Worm (Caenorhabditis elegans) whole organism, L4 larva: Measurements from ENCODE around the gene clec-217.

Source experiments
- F37D6.2 ChIP-seq: sonication (generic microtip); optimal IDR thresholded peaks from 2 replicates; lab custom pipeline; 2016; ENCODE audit warnings: mild to moderate bottlenecking, missing genetic modification characterization, missing compliant biosample characterization
- F44E2.7 ChIP-seq: fragments of 200-800 bp; sonication (Bioruptor generic); IDR thresholded peaks from 2 replicates; pipeline ENCODE4 v2.1.2; 2022; ENCODE audit warnings: missing genetic modification characterization, missing compliant biosample characterization
- F49E8.2 ChIP-seq: sonication (generic microtip); optimal IDR thresholded peaks from 2 replicates; lab custom pipeline; 2016; ENCODE audit warnings: missing compliant biosample characterization, mild to moderate bottlenecking, missing genetic modification characterization, borderline replicate concordance
- T26A8.4 ChIP-seq: fragments of 200-800 bp; sonication (Bioruptor generic); IDR thresholded peaks from 2 replicates; pipeline ENCODE4 v1.3.6; 2022; ENCODE audit warnings: missing genetic modification characterization, missing compliant biosample characterization
- ZK337.2 ChIP-seq: fragments of 200-800 bp; sonication (Bioruptor generic); IDR thresholded peaks from 2 replicates; pipeline ENCODE4 v1.3.6; 2022; ENCODE audit warnings: missing genetic modification reagents, missing genetic modification characterization, missing compliant biosample characterization
- aha-1 ChIP-seq: fragments of 150-350 bp; peaks from one replicate; lab custom pipeline; 2014; ENCODE audit warnings: missing biosample characterization, missing genetic modification characterization
- aly-2 ChIP-seq: sonication (generic microtip); optimal IDR thresholded peaks from 2 replicates; lab custom pipeline; 2018; ENCODE audit warnings: missing biosample characterization, missing genetic modification characterization
- ama-1 ChIP-seq: fragments of 150-350 bp; optimal IDR thresholded peaks from 2 replicates; lab custom pipeline; 2014; ENCODE audit warnings: inconsistent platforms, mixed read lengths
- arid-1 ChIP-seq: fragments of 200-800 bp; sonication (Bioruptor generic); conservative IDR thresholded peaks from 2 replicates; pipeline ENCODE4 v1.3.6; 2022; ENCODE audit warnings: missing genetic modification reagents, missing genetic modification characterization, missing compliant biosample characterization
- ceh-20 ChIP-seq: fragments of 200-800 bp; sonication (Bioruptor generic); IDR thresholded peaks from 2 replicates; pipeline ENCODE4 v1.3.6; 2022; ENCODE audit warnings: missing genetic modification reagents, missing genetic modification characterization, missing compliant biosample characterization
- ceh-28 ChIP-seq: fragments of 150-350 bp; optimal IDR thresholded peaks from 2 replicates; lab custom pipeline; 2014; ENCODE audit warnings: missing biosample characterization, missing genetic modification reagents, missing genetic modification characterization
- daf-12 ChIP-seq: fragments of 150-350 bp; optimal IDR thresholded peaks from 2 replicates; lab custom pipeline; 2014; ENCODE audit warnings: missing biosample characterization, missing genetic modification reagents, missing genetic modification characterization
- daf-16 ChIP-seq, 3 experiments: sonication (generic microtip); optimal IDR thresholded peaks; 2 replicates each; lab custom pipeline; 2016 to 2017; ENCODE audit warnings: missing genetic modification characterization in 3 of 3, missing genetic modification reagents in 3 of 3, mild to moderate bottlenecking in 2 of 3, missing compliant biosample characterization in 2 of 3, missing biosample characterization in 1 of 3, moderate library complexity in 1 of 3
- dmd-6 ChIP-seq: fragments of 200-800 bp; sonication (Bioruptor generic); IDR thresholded peaks from 2 replicates; pipeline ENCODE4 v1.3.6; 2022; ENCODE audit warnings: missing genetic modification reagents, missing genetic modification characterization, missing compliant biosample characterization
- dpl-1 ChIP-seq: fragments of 150-350 bp; optimal IDR thresholded peaks from 2 replicates; lab custom pipeline; 2014; ENCODE audit warnings: missing biosample characterization, missing genetic modification reagents, missing genetic modification characterization
- dve-1 ChIP-seq: sonication (generic microtip); optimal IDR thresholded peaks from 2 replicates; lab custom pipeline; 2017; ENCODE audit warnings: antibody characterized with exemption, mild to moderate bottlenecking, missing genetic modification characterization, missing compliant biosample characterization; ENCODE audit not compliant: insufficient read depth
- egl-27 ChIP-seq: sonication (generic microtip); optimal IDR thresholded peaks from 3 replicates; lab custom pipeline; 2017; ENCODE audit warnings: missing biosample characterization, missing genetic modification reagents, missing genetic modification characterization
- egl-43 ChIP-seq: fragments of 200-800 bp; sonication (Bioruptor generic); IDR thresholded peaks from 2 replicates; pipeline ENCODE4 v1.3.6; 2022; ENCODE audit warnings: missing genetic modification reagents, missing genetic modification characterization, missing compliant biosample characterization
- fos-1 ChIP-seq: fragments of 150-350 bp; optimal IDR thresholded peaks from 2 replicates; lab custom pipeline; 2014; ENCODE audit warnings: missing biosample characterization, missing genetic modification characterization
- hlh-11 ChIP-seq: fragments of 200-800 bp; sonication (Bioruptor generic); optimal IDR thresholded peaks from 2 replicates; lab custom pipeline; 2018; ENCODE audit warnings: mild to moderate bottlenecking, missing genetic modification characterization, missing compliant biosample characterization
- hlh-30 ChIP-seq: sonication (generic microtip); optimal IDR thresholded peaks from 2 replicates; lab custom pipeline; 2017; ENCODE audit warnings: antibody characterized with exemption, mild to moderate bottlenecking, missing genetic modification characterization, missing compliant biosample characterization; ENCODE audit not compliant: insufficient read depth
- hmg-1.1 ChIP-seq: fragments of 200-800 bp; sonication (Bioruptor generic); IDR thresholded peaks from 2 replicates; pipeline ENCODE4 v1.3.6; 2022; ENCODE audit warnings: missing genetic modification reagents, missing genetic modification characterization, missing compliant biosample characterization
- lin-38 ChIP-seq: fragments of 200-800 bp; sonication (Bioruptor generic); IDR thresholded peaks from 2 replicates; pipeline ENCODE4 v1.3.6; 2022; ENCODE audit warnings: missing genetic modification reagents, missing genetic modification characterization, missing compliant biosample characterization
- lsy-2 ChIP-seq, 2 experiments: fragments of 150-350 bp in 1 of 2; sonication (generic microtip) in 1 of 2; optimal IDR thresholded peaks; 2 replicates each; lab custom pipeline; 2014 to 2017; ENCODE audit warnings: missing biosample characterization in 2 of 2, missing genetic modification characterization in 2 of 2
- madf-5 ChIP-seq, 2 experiments: fragments of 200-800 bp; sonication (Bioruptor generic); IDR thresholded peaks; 2 replicates each; pipeline ENCODE4 v1.3.6; 2022; ENCODE audit warnings: missing compliant biosample characterization in 2 of 2, missing genetic modification characterization in 2 of 2
- madf-9 ChIP-seq: fragments of 200-800 bp; sonication (Bioruptor generic); conservative IDR thresholded peaks from 2 replicates; pipeline ENCODE4 v1.3.6; 2022; ENCODE audit warnings: missing genetic modification reagents, missing genetic modification characterization, missing compliant biosample characterization
- mdl-1 ChIP-seq, 2 experiments: fragments of 150-350 bp in 1 of 2; sonication (generic microtip) in 1 of 2; optimal IDR thresholded peaks; 2 replicates each; lab custom pipeline; 2014 to 2017; ENCODE audit warnings: missing biosample characterization in 2 of 2, missing genetic modification characterization in 2 of 2
- mep-1 ChIP-seq: fragments of 150-350 bp; sonication (generic microtip); optimal IDR thresholded peaks from 3 replicates; lab custom pipeline; 2014; ENCODE audit warnings: missing biosample characterization, missing genetic modification characterization
- mes-2 ChIP-seq: sonication (generic microtip); optimal IDR thresholded peaks from 2 replicates; lab custom pipeline; 2016; ENCODE audit warnings: missing genotype, mild to moderate bottlenecking, missing genetic modification characterization, missing compliant biosample characterization; ENCODE audit not compliant: poor library complexity, severe bottlenecking
- mxl-3 ChIP-seq: fragments of 200-800 bp; sonication (Bioruptor generic); optimal IDR thresholded peaks from 2 replicates; lab custom pipeline; 2018; ENCODE audit warnings: mild to moderate bottlenecking, missing genetic modification characterization, missing compliant biosample characterization
- nhr-11 ChIP-seq: fragments of 150-350 bp; optimal IDR thresholded peaks from 2 replicates; lab custom pipeline; 2014; ENCODE audit warnings: missing biosample characterization, missing genetic modification characterization
- nhr-111 ChIP-seq: fragments of 200-800 bp; sonication (Bioruptor generic); optimal IDR thresholded peaks from 2 replicates; lab custom pipeline; 2018; ENCODE audit warnings: mild to moderate bottlenecking, missing genetic modification characterization, missing compliant biosample characterization
- nhr-28 ChIP-seq: fragments of 150-350 bp; optimal IDR thresholded peaks from 2 replicates; lab custom pipeline; 2014; ENCODE audit warnings: missing biosample characterization, missing genetic modification characterization
- nhr-48 ChIP-seq: sonication (generic microtip); optimal IDR thresholded peaks from 2 replicates; lab custom pipeline; 2016; ENCODE audit warnings: mild to moderate bottlenecking, missing genetic modification characterization, missing compliant biosample characterization
- nhr-6 ChIP-seq: fragments of 150-350 bp; optimal IDR thresholded peaks from 2 replicates; lab custom pipeline; 2014; ENCODE audit warnings: missing biosample characterization, missing genetic modification characterization
- nhr-77 ChIP-seq: fragments of 150-350 bp; optimal IDR thresholded peaks from 2 replicates; lab custom pipeline; 2014; ENCODE audit warnings: missing biosample characterization, missing genetic modification characterization
- pha-4 ChIP-seq, 2 experiments: fragments of 150-350 bp in 1 of 2; fragments of 200-800 bp in 1 of 2; sonication (Bioruptor generic) in 1 of 2; IDR thresholded peaks in 1 of 2; optimal IDR thresholded peaks in 1 of 2; 2 replicates each; pipeline versions ENCODE4 v1.3.6 to Lab custom; 2014 to 2022; ENCODE audit warnings: missing genetic modification characterization in 2 of 2, missing genetic modification reagents in 2 of 2, missing biosample characterization in 1 of 2, missing compliant biosample characterization in 1 of 2
- rbr-2 ChIP-seq: sonication (generic microtip); optimal IDR thresholded peaks from 2 replicates; lab custom pipeline; 2016; ENCODE audit warnings: missing genotype, missing genetic modification characterization, missing compliant biosample characterization
- snpc-1.2 ChIP-seq: fragments of 200-800 bp; sonication (Bioruptor generic); IDR thresholded peaks from 2 replicates; pipeline ENCODE4 v1.3.6; 2022; ENCODE audit warnings: missing genetic modification reagents, missing genetic modification characterization, missing compliant biosample characterization
- spr-3 ChIP-seq: fragments of 200-800 bp; sonication (Bioruptor generic); optimal IDR thresholded peaks from 2 replicates; lab custom pipeline; 2018; ENCODE audit warnings: mild to moderate bottlenecking, missing genetic modification characterization, missing compliant biosample characterization
- unc-62 ChIP-seq, 3 experiments: fragments of 150-350 bp in 1 of 3; sonication (generic microtip); optimal IDR thresholded peaks in 2 of 3; peaks in 1 of 3; 1 replicate in 1 of 3; 2 replicates in 2 of 3; lab custom pipeline; 2014 to 2017; ENCODE audit warnings: missing biosample characterization in 3 of 3, missing genetic modification characterization in 3 of 3, missing genetic modification reagents in 3 of 3, missing genotype in 1 of 3
- zfp-3 ChIP-seq: fragments of 200-800 bp; sonication (Bioruptor generic); conservative IDR thresholded peaks from 2 replicates; pipeline ENCODE4 v1.3.6; 2022; ENCODE audit warnings: missing genetic modification reagents, missing genetic modification characterization, missing compliant biosample characterization
- zip-11 ChIP-seq: fragments of 200-800 bp; sonication (Bioruptor generic); IDR thresholded peaks from 2 replicates; pipeline ENCODE4 v1.3.6; 2022; ENCODE audit warnings: missing genetic modification characterization, missing compliant biosample characterization
- zip-2 ChIP-seq: fragments of 150-350 bp; optimal IDR thresholded peaks from 2 replicates; lab custom pipeline; 2014; ENCODE audit warnings: missing biosample characterization, missing genetic modification characterization
- ztf-7 ChIP-seq: fragments of 150-350 bp; optimal IDR thresholded peaks from 2 replicates; lab custom pipeline; 2014; ENCODE audit warnings: missing biosample characterization, missing genetic modification characterization

clec-217 gene

DNA sequence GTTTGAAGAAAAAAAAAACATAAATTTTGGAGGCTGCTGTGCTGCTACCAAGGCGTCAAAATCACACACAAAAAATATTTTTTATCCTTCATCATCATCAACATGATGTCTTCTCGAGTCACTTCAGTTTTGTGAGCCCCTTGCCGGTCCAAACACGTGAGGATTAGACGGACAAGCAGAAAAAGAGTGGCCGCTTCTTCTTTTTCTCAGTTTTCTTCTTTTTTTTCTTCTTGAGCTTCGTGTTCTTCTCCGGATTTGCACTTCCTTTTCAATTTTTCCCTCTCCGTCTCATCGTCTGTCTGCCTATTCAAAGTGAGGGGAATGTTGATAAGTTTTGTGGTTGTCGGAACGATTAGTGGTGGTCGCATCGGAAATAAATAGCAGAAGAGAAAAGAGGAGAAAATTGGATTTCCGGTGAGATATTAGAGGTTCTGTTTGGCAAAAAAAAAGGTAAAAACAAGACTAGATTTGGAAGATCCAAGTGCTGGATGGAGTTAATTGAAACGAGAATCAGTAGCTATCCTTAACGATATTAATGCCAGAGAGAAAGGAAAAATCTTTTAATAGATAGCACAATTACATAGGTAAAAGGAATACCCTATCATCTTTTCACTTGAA lies 21.8 kb upstream of the clec-217 start (continued):
- TF ChIP-seq daf-16 (GFP tag; optimal IDR thresholded peaks at IDR 0.05; lab: Kevin White, UChicago) (peak in 1 of 2 experiments; percentile 36), daf-16 (tag; optimal IDR thresholded peaks at IDR 0.05; lab: Kevin White, UChicago) (no peak), egl-27 (tag; lab: Kevin White, UChicago) (no peak), unc-62 (GFP tag; optimal IDR thresholded peaks at IDR 0.05 in 1 of 2; lab: Kevin White, UChicago) (peak in 1 of 2 experiments; percentile 71), unc-62 (tag; optimal IDR thresholded peaks at IDR 0.05; lab: Kevin White, UChicago) (no peak), dpl-1 (GFP tag; lab: Kevin White, UChicago) (peak; percentile 2), hlh-11 (peak; percentile 38), ama-1 (lab: Kevin White, UChicago) (no peak), ceh-20 (GFP tag; lab: Robert Waterston, UW) (0 out of 2 replicates have a peak, but pooled peaks have one; percentile 50), aha-1 (tag; lab: Kevin White, UChicago) (peak; percentile 97), nhr-77 (no peak), mdl-1 (tag; optimal IDR thresholded peaks at IDR 0.05; lab: Kevin White, UChicago) (peak in 1 of 2 experiments; percentile 65), aly-2 (no peak), rbr-2 (tag; lab: Kevin White, UChicago) (peak; percentile 60), lin-38 (no peak), nhr-111 (GFP tag; lab: Kevin White, UChicago) (no peak), madf-9 (GFP tag; lab: Robert Waterston, UW) (no peak), hlh-30 (tag; lab: Kevin White, UChicago) (peak; percentile 69), lsy-2 (tag; optimal IDR thresholded peaks at IDR 0.05; lab: Kevin White, UChicago) (peak in 1 of 2 experiments; percentile 63), spr-3 (GFP tag; lab: Kevin White, UChicago) (no peak), dmd-6 (GFP tag; lab: Robert Waterston, UW) (no peak), ztf-7 (no peak)

DNA sequence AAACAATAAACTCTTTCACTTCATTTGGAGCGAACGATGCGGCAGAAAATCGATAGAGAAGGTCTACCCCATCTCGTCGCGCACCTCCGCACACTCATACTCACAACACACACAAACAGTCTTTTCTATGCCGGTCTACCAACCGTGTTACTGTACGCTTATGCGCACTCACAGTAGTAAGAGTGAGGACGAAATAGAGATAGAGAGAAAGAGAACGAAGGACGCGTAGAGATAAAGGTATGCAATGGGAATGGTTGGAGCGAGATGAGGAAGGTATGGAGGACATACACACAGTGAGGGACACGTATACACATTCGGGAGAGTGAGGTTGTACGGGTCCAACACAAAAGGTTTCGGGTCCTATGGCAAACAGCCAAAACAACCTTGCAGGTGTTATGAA lies 20.2 kb upstream of the clec-217 start:
- TF ChIP-seq hlh-11: peak; percentile 52
- no peak for TF ChIP-seq madf-5 (GFP tag; IDR thresholded peaks at IDR 0.05; lab: Robert Waterston, UW)
- TF ChIP-seq nhr-48 (tag; lab: Kevin White, UChicago): no peak
- TF ChIP-seq daf-12 (tag; lab: Kevin White, UChicago): no peak
- peak; percentile 78 for TF ChIP-seq dve-1 (tag; lab: Kevin White, UChicago)
- no peak for TF ChIP-seq F49E8.2 (tag; lab: Kevin White, UChicago)
- TF ChIP-seq nhr-28 (tag; lab: Kevin White, UChicago): peak; percentile 75
- no peak for TF ChIP-seq arid-1 (GFP tag; lab: Robert Waterston, UW)
- peak; percentile 64 for TF ChIP-seq mep-1
- TF ChIP-seq dpl-1 (GFP tag; lab: Kevin White, UChicago): no peak
- peak; percentile 72 for TF ChIP-seq mxl-3 (GFP tag; lab: Kevin White, UChicago)
- TF ChIP-seq F37D6.2 (tag; lab: Kevin White, UChicago): no peak
- peak in 1 of 2 experiments; percentile 81 for TF ChIP-seq unc-62 (GFP tag; optimal IDR thresholded peaks at IDR 0.05 in 1 of 2; lab: Kevin White, UChicago)
- no peak for TF ChIP-seq unc-62 (tag; optimal IDR thresholded peaks at IDR 0.05; lab: Kevin White, UChicago)
- no peak for TF ChIP-seq ceh-28 (tag; lab: Kevin White, UChicago)
- TF ChIP-seq hmg-1.1 (GFP tag; lab: Robert Waterston, UW): peak; percentile 52; the same call in 1 of the 2 replicates
- no peak for TF ChIP-seq zip-11 (GFP tag; lab: Robert Waterston, UW)
- TF ChIP-seq zip-2 (tag; lab: Kevin White, UChicago): no peak
- 0 out of 2 replicates have a peak, but pooled peaks have one; percentile 9 for TF ChIP-seq dmd-6 (GFP tag; lab: Robert Waterston, UW)
- no peak for TF ChIP-seq lin-38
- 0 out of 2 replicates have a peak, but pooled peaks have one; percentile 49 for TF ChIP-seq egl-43
- TF ChIP-seq T26A8.4 (GFP tag; lab: Robert Waterston, UW): 0 out of 2 replicates have a peak, but pooled peaks have one; percentile 20
- TF ChIP-seq snpc-1.2 (GFP tag; lab: Robert Waterston, UW): no peak
- TF ChIP-seq fos-1 (tag; lab: Kevin White, UChicago): no peak
- TF ChIP-seq ZK337.2 (GFP tag; lab: Robert Waterston, UW): no peak
- no peak for TF ChIP-seq aha-1 (tag; lab: Kevin White, UChicago)
- peak; percentile 52 for TF ChIP-seq mes-2 (tag; lab: Kevin White, UChicago)
- TF ChIP-seq F44E2.7: 0 out of 2 replicates have a peak, but pooled peaks have one; percentile 35
- TF ChIP-seq daf-16 (GFP tag; optimal IDR thresholded peaks at IDR 0.05; lab: Kevin White, UChicago): no peak
- peak; percentile 36 for TF ChIP-seq daf-16 (tag; optimal IDR thresholded peaks at IDR 0.05; lab: Kevin White, UChicago)
- no peak for TF ChIP-seq spr-3 (GFP tag; lab: Kevin White, UChicago)
- TF ChIP-seq lsy-2 (tag; optimal IDR thresholded peaks at IDR 0.05; lab: Kevin White, UChicago): peak in 1 of 2 experiments; percentile 54
- no peak for TF ChIP-seq zfp-3 (GFP tag; lab: Robert Waterston, UW)
- TF ChIP-seq nhr-6: peak; percentile 41
- TF ChIP-seq nhr-11 (tag; lab: Kevin White, UChicago): no peak
- no peak for TF ChIP-seq pha-4 (GFP tag; IDR thresholded peaks at IDR 0.05; lab: Robert Waterston, UW)
- peak; percentile 0 for TF ChIP-seq pha-4 (tag; optimal IDR thresholded peaks at IDR 0.05; lab: Kevin White, UChicago)
